Worm (Caenorhabditis elegans) whole organism, young adult: Measurements from ENCODE around the gene fmo-4.

Experiments used
- B0261.1 ChIP-seq: sonication (generic microtip); optimal IDR thresholded peaks from 2 replicates; lab custom pipeline; 2016; ENCODE audit warnings: mild to moderate bottlenecking, missing genetic modification characterization, moderate library complexity, missing compliant biosample characterization
- B0336.3 ChIP-seq: fragments of 200-800 bp; sonication (Bioruptor generic); IDR thresholded peaks from 2 replicates; pipeline ENCODE4 v1.3.6; 2022; ENCODE audit warnings: missing genetic modification characterization, missing compliant biosample characterization
- C06A6.2 ChIP-seq: fragments of 200-800 bp; sonication (Bioruptor generic); conservative IDR thresholded peaks from 2 replicates; pipeline ENCODE4 v1.3.6; 2022; ENCODE audit warnings: missing genetic modification characterization, missing compliant biosample characterization
- C17E4.6 ChIP-seq: fragments of 200-800 bp; sonication (Bioruptor generic); IDR thresholded peaks from 2 replicates; pipeline ENCODE4 v1.3.6; 2022; ENCODE audit warnings: missing genetic modification reagents, missing genetic modification characterization, missing compliant biosample characterization
- D2030.7 ChIP-seq: fragments of 200-800 bp; sonication (Bioruptor generic); IDR thresholded peaks from 2 replicates; pipeline ENCODE4 v1.3.6; 2022; ENCODE audit warnings: missing genetic modification reagents, missing genetic modification characterization, missing compliant biosample characterization
- F10E7.11 ChIP-seq: sonication (generic microtip); optimal IDR thresholded peaks from 2 replicates; lab custom pipeline; 2017; ENCODE audit warnings: mild to moderate bottlenecking, missing genetic modification characterization, moderate library complexity, missing compliant biosample characterization
- F33H1.4 ChIP-seq: fragments of 200-800 bp; sonication (Bioruptor generic); IDR thresholded peaks from 2 replicates; pipeline ENCODE4 v1.3.6; 2022; ENCODE audit warnings: missing genetic modification reagents, missing genetic modification characterization, missing compliant biosample characterization
- K11D2.4 ChIP-seq: fragments of 200-800 bp; sonication (Bioruptor generic); IDR thresholded peaks from 2 replicates; pipeline ENCODE4 v1.3.6; 2022; ENCODE audit warnings: missing genetic modification reagents, missing genetic modification characterization, missing compliant biosample characterization
- T26A5.8 ChIP-seq: sonication (generic microtip); optimal IDR thresholded peaks from 2 replicates; lab custom pipeline; 2016; ENCODE audit warnings: missing genetic modification characterization, missing compliant biosample characterization
- Y53F4B.3 ChIP-seq: fragments of 200-800 bp; sonication (Bioruptor generic); IDR thresholded peaks from 2 replicates; pipeline ENCODE4 v1.3.6; 2022; ENCODE audit warnings: missing genetic modification reagents, missing genetic modification characterization, missing compliant biosample characterization
- Y67H2A.10 ChIP-seq: fragments of 200-800 bp; sonication (Bioruptor generic); conservative IDR thresholded peaks from 2 replicates; pipeline ENCODE4 v1.3.6; 2022; ENCODE audit warnings: missing genetic modification reagents, missing genetic modification characterization, missing compliant biosample characterization
- Y79H2A.3 ChIP-seq: fragments of 200-800 bp; sonication (Bioruptor generic); conservative IDR thresholded peaks from 2 replicates; pipeline ENCODE4 v1.3.6; 2022; ENCODE audit warnings: missing genetic modification reagents, missing genetic modification characterization, missing compliant biosample characterization
- akir-1 ChIP-seq: fragments of 200-800 bp; sonication (Bioruptor generic); optimal IDR thresholded peaks from 2 replicates; lab custom pipeline; 2018; ENCODE audit warnings: mild to moderate bottlenecking, missing genetic modification characterization, moderate library complexity, missing compliant biosample characterization
- ama-1 ChIP-seq, 3 experiments: fragments of 150-350 bp in 1 of 3; sonication (generic microtip) in 2 of 3; optimal IDR thresholded peaks; 2 replicates each; lab custom pipeline; 2014 to 2018; ENCODE audit warnings: missing biosample characterization in 2 of 3, missing genetic modification characterization in 2 of 3, missing genetic modification reagents in 2 of 3
- aptf-2 ChIP-seq: fragments of 200-800 bp; sonication (Bioruptor generic); conservative IDR thresholded peaks from 2 replicates; pipeline ENCODE4 v1.3.6; 2022; ENCODE audit warnings: missing genetic modification reagents, missing genetic modification characterization, missing compliant biosample characterization
- aptf-3 ChIP-seq: fragments of 200-800 bp; sonication (Bioruptor generic); IDR thresholded peaks from 2 replicates; pipeline ENCODE4 v1.3.6; 2022; ENCODE audit warnings: missing genetic modification characterization, missing compliant biosample characterization
- attf-3 ChIP-seq: fragments of 200-800 bp; sonication (Bioruptor generic); conservative IDR thresholded peaks from 2 replicates; pipeline ENCODE4 v1.3.6; 2022; ENCODE audit warnings: missing genetic modification reagents, missing genetic modification characterization, missing compliant biosample characterization
- attf-6 ChIP-seq: fragments of 200-800 bp; sonication (Bioruptor generic); IDR thresholded peaks from 2 replicates; pipeline ENCODE4 v1.3.6; 2022; ENCODE audit warnings: missing genetic modification reagents, missing genetic modification characterization, missing compliant biosample characterization
- bed-2 ChIP-seq: fragments of 200-800 bp; sonication (Bioruptor generic); IDR thresholded peaks from 2 replicates; pipeline ENCODE4 v1.3.6; 2022; ENCODE audit warnings: missing genetic modification reagents, missing genetic modification characterization, missing compliant biosample characterization
- cebp-1 ChIP-seq, 2 experiments: fragments of 200-800 bp in 1 of 2; sonication (Bioruptor generic) in 1 of 2; sonication (generic microtip) in 1 of 2; IDR thresholded peaks in 1 of 2; optimal IDR thresholded peaks in 1 of 2; 2 replicates each; pipeline versions ENCODE4 v1.3.6 to Lab custom; 2017 to 2022; ENCODE audit warnings: missing compliant biosample characterization in 2 of 2, missing genetic modification characterization in 2 of 2, mild to moderate bottlenecking in 1 of 2, missing genetic modification reagents in 1 of 2, moderate library complexity in 1 of 2
- cebp-2 ChIP-seq: fragments of 200-800 bp; sonication (Bioruptor generic); IDR thresholded peaks from 2 replicates; pipeline ENCODE4 v1.3.6; 2022; ENCODE audit warnings: missing genetic modification characterization, missing compliant biosample characterization
- ceh-100 ChIP-seq: fragments of 200-800 bp; sonication (Bioruptor generic); IDR thresholded peaks from 2 replicates; pipeline ENCODE4 v1.3.6; 2022; ENCODE audit warnings: missing genetic modification reagents, missing genetic modification characterization, missing compliant biosample characterization
- ceh-79 ChIP-seq: sonication (generic microtip); optimal IDR thresholded peaks from 2 replicates; lab custom pipeline; 2017; ENCODE audit warnings: mild to moderate bottlenecking, missing genetic modification characterization, missing compliant biosample characterization
- ceh-91 ChIP-seq: fragments of 200-800 bp; sonication (Bioruptor generic); IDR thresholded peaks from 2 replicates; pipeline ENCODE4 v1.3.6; 2022; ENCODE audit warnings: missing genetic modification reagents, missing genetic modification characterization, missing compliant biosample characterization
- chd-7 ChIP-seq: sonication (generic microtip); optimal IDR thresholded peaks from 2 replicates; lab custom pipeline; 2016; ENCODE audit warnings: mild to moderate bottlenecking, missing genetic modification characterization, moderate library complexity, missing compliant biosample characterization
- ekl-4 ChIP-seq: fragments of 200-800 bp; sonication (Bioruptor generic); IDR thresholded peaks from 2 replicates; pipeline ENCODE4 v1.3.6; 2022; ENCODE audit warnings: missing genetic modification reagents, missing genetic modification characterization, missing compliant biosample characterization
- him-1 ChIP-seq: sonication (generic microtip); optimal IDR thresholded peaks from 2 replicates; lab custom pipeline; 2016; ENCODE audit warnings: missing genotype, missing genetic modification reagents, missing genetic modification characterization, missing compliant biosample characterization
- hmg-1.2 ChIP-seq: fragments of 200-800 bp; sonication (Bioruptor generic); IDR thresholded peaks from 2 replicates; pipeline ENCODE4 v1.3.6; 2022; ENCODE audit warnings: missing genetic modification reagents, missing genetic modification characterization, missing compliant biosample characterization
- hsf-1 ChIP-seq: fragments of 200-800 bp; sonication (Bioruptor generic); IDR thresholded peaks from 2 replicates; pipeline ENCODE4 v1.3.6; 2022; ENCODE audit warnings: missing genetic modification reagents, missing genetic modification characterization, missing compliant biosample characterization
- let-526 ChIP-seq: fragments of 200-800 bp; sonication (Bioruptor generic); IDR thresholded peaks from 2 replicates; pipeline ENCODE4 v1.3.6; 2022; ENCODE audit warnings: missing genetic modification reagents, missing genetic modification characterization, missing compliant biosample characterization
- lin-40 ChIP-seq: sonication (generic microtip); optimal IDR thresholded peaks from 2 replicates; lab custom pipeline; 2016; ENCODE audit warnings: missing genetic modification characterization, mild to moderate bottlenecking, missing compliant biosample characterization, missing genotype, missing genetic modification reagents
- lin-54 ChIP-seq: fragments of 200-800 bp; sonication (Bioruptor generic); optimal IDR thresholded peaks from 2 replicates; lab custom pipeline; 2018; ENCODE audit warnings: mild to moderate bottlenecking, missing genetic modification characterization, missing compliant biosample characterization
- lir-1 ChIP-seq: fragments of 200-800 bp; sonication (Bioruptor generic); conservative IDR thresholded peaks from 2 replicates; pipeline ENCODE4 v1.3.6; 2022; ENCODE audit warnings: missing genetic modification reagents, missing genetic modification characterization, missing compliant biosample characterization
- madf-8 ChIP-seq: fragments of 200-800 bp; sonication (Bioruptor generic); conservative IDR thresholded peaks from 2 replicates; pipeline ENCODE4 v1.3.6; 2022; ENCODE audit warnings: missing genetic modification reagents, missing genetic modification characterization, missing compliant biosample characterization
- mes-4 ChIP-seq: sonication (generic microtip); optimal IDR thresholded peaks from 2 replicates; lab custom pipeline; 2016; ENCODE audit warnings: missing genotype, missing genetic modification characterization, missing compliant biosample characterization
- nhr-179 ChIP-seq: sonication (generic microtip); optimal IDR thresholded peaks from 2 replicates; lab custom pipeline; 2016; ENCODE audit warnings: mild to moderate bottlenecking, missing genetic modification characterization, missing compliant biosample characterization
- nhr-80 ChIP-seq: sonication (generic microtip); optimal IDR thresholded peaks from 2 replicates; lab custom pipeline; 2016; ENCODE audit warnings: missing genetic modification characterization, missing compliant biosample characterization
- rec-8 ChIP-seq, 2 experiments: sonication (generic microtip); optimal IDR thresholded peaks; 2 replicates each; lab custom pipeline; 2016; ENCODE audit warnings: mild to moderate bottlenecking in 2 of 2, missing genetic modification characterization in 2 of 2, missing genetic modification reagents in 2 of 2, missing genotype in 2 of 2, missing biosample characterization in 1 of 2, missing compliant biosample characterization in 1 of 2, moderate library complexity in 1 of 2
- snpc-4 ChIP-seq, 5 experiments: fragments of 150-350 bp in 1 of 5; sonication (generic microtip) in 4 of 5; optimal IDR thresholded peaks; 2 replicates each; lab custom pipeline; 2014 to 2018; ENCODE audit warnings: missing genetic modification characterization in 5 of 5, missing biosample characterization in 3 of 5, antibody characterized with exemption in 2 of 5, mild to moderate bottlenecking in 2 of 5, missing compliant biosample characterization in 2 of 5, missing genotype in 2 of 5, moderate library complexity in 2 of 5, missing genetic modification reagents in 1 of 5
- somi-1 ChIP-seq: fragments of 200-800 bp; sonication (Bioruptor generic); optimal IDR thresholded peaks from 2 replicates; lab custom pipeline; 2018; ENCODE audit warnings: mild to moderate bottlenecking, missing genetic modification characterization, missing compliant biosample characterization
- tbp1 ChIP-seq: fragments of 200-800 bp; sonication (Bioruptor generic); optimal IDR thresholded peaks from 2 replicates; lab custom pipeline; 2018; ENCODE audit warnings: mild to moderate bottlenecking, missing genetic modification characterization, missing compliant biosample characterization
- unc-130 ChIP-seq: sonication (generic microtip); optimal IDR thresholded peaks from 2 replicates; lab custom pipeline; 2016; ENCODE audit warnings: missing genetic modification reagents, missing genetic modification characterization, missing compliant biosample characterization
- zfh-2 ChIP-seq: fragments of 200-800 bp; sonication (Bioruptor generic); conservative IDR thresholded peaks from 2 replicates; pipeline ENCODE4 v1.3.6; 2022; ENCODE audit warnings: missing genetic modification reagents, missing genetic modification characterization, missing compliant biosample characterization
- zim-3 ChIP-seq: sonication (generic microtip); optimal IDR thresholded peaks from 2 replicates; lab custom pipeline; 2017; ENCODE audit warnings: mild to moderate bottlenecking, missing genetic modification characterization, moderate library complexity, missing compliant biosample characterization
- ztf-28 ChIP-seq: fragments of 200-800 bp; sonication (Bioruptor generic); IDR thresholded peaks from 2 replicates; pipeline ENCODE4 v1.3.6; 2022; ENCODE audit warnings: missing genetic modification reagents, missing genetic modification characterization, missing compliant biosample characterization
- ztf-3 ChIP-seq: fragments of 200-800 bp; sonication (Bioruptor generic); optimal IDR thresholded peaks from 2 replicates; lab custom pipeline; 2018; ENCODE audit warnings: mild to moderate bottlenecking, missing genetic modification characterization, missing compliant biosample characterization
- ztf-6 ChIP-seq: fragments of 200-800 bp; sonication (Bioruptor generic); IDR thresholded peaks from 2 replicates; pipeline ENCODE4 v1.3.6; 2022; ENCODE audit warnings: missing genetic modification reagents, missing genetic modification characterization, missing compliant biosample characterization

The fmo-4 gene

DNA sequence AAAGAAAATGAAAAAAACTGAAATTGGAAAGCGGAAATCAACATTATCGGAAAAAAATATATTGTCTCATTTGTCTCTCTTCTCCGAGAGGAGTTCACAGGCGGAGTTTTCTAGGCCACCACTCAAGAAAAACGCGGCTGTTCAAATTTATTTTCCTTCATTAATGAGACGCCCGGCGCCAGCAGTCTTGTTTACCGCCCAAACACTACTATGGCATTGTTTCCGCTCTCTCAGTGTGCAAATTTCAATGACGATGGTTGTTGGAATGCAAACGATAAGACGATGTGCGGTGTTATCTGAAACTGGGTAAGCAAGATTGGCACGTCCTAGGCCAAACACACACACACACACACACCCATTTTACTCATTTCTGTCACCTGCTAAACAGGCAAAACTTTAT, 49.8 kb downstream of the fmo-4 start, which contains the start of gene cav-2 (continued):
- TF ChIP-seq attf-3 (peak; percentile 58), lir-1 (GFP tag; lab: Robert Waterston, UW) (peak; percentile 60), D2030.7 (GFP tag; lab: Robert Waterston, UW) (peak; percentile 41), ztf-3 (GFP tag; lab: Kevin White, UChicago) (peak; percentile 20), hsf-1 (no peak), B0336.3 (GFP tag; lab: Robert Waterston, UW) (peak; percentile 61; the same call in 1 of the 2 replicates), snpc-4 (GFP tag; optimal IDR thresholded peaks at IDR 0.05; lab: Kevin White, UChicago) (no peak), snpc-4 (tag; optimal IDR thresholded peaks at IDR 0.05; lab: Kevin White, UChicago) (peak in 2 of 4 experiments; percentile 40 to 78), B0261.1 (tag; lab: Kevin White, UChicago) (no peak), ekl-4 (GFP tag; lab: Robert Waterston, UW) (0 out of 2 replicates have a peak, but pooled peaks have one; percentile 52), C06A6.2 (GFP tag; lab: Robert Waterston, UW) (0 out of 2 replicates have a peak, but pooled peaks have one; percentile 28), T26A5.8 (tag; lab: Kevin White, UChicago) (no peak), ceh-100 (GFP tag; lab: Robert Waterston, UW) (0 out of 2 replicates have a peak, but pooled peaks have one; percentile 45), C17E4.6 (GFP tag; lab: Robert Waterston, UW) (no peak), ceh-79 (no peak), ama-1 (optimal IDR thresholded peaks at IDR 0.05; lab: Kevin White, UChicago) (no peak), ama-1 (GFP tag; optimal IDR thresholded peaks at IDR 0.05; lab: Kevin White, UChicago) (no peak), Y79H2A.3 (GFP tag; lab: Robert Waterston, UW) (no peak), zfh-2 (GFP tag; lab: Robert Waterston, UW) (no peak), tbp1 (GFP tag; lab: Kevin White, UChicago) (peak; percentile 4), ztf-28 (0 out of 2 replicates have a peak, but pooled peaks have one; percentile 51), hmg-1.2 (GFP tag; lab: Robert Waterston, UW) (peak; percentile 33), nhr-80 (tag; lab: Kevin White, UChicago) (peak; percentile 95), let-526 (GFP tag; lab: Robert Waterston, UW) (peak; percentile 78), zim-3 (tag; lab: Kevin White, UChicago) (no peak), madf-8 (peak; percentile 45), lin-40 (peak; percentile 72), ceh-91 (GFP tag; lab: Robert Waterston, UW) (no peak), ztf-6 (no peak), F33H1.4 (GFP tag; lab: Robert Waterston, UW) (peak; percentile 44), bed-2 (GFP tag; lab: Robert Waterston, UW) (no peak), nhr-179 (no peak), cebp-2 (GFP tag; lab: Robert Waterston, UW) (no peak), unc-130 (peak; percentile 97), cebp-1 (GFP tag; IDR thresholded peaks at IDR 0.05; lab: Robert Waterston, UW) (0 out of 2 replicates have a peak, but pooled peaks have one; percentile 57), cebp-1 (tag; optimal IDR thresholded peaks at IDR 0.05; lab: Kevin White, UChicago) (peak; percentile 66), K11D2.4 (GFP tag; lab: Robert Waterston, UW) (no peak), aptf-2 (GFP tag; lab: Robert Waterston, UW) (0 out of 2 replicates have a peak, but pooled peaks have one; percentile 25), mes-4 (tag; lab: Kevin White, UChicago) (no peak), lin-54 (GFP tag; lab: Kevin White, UChicago) (peak; percentile 95), Y53F4B.3 (GFP tag; lab: Robert Waterston, UW) (no peak), akir-1 (no peak), attf-6 (GFP tag; lab: Robert Waterston, UW) (no peak), F10E7.11 (no peak), him-1 (tag; lab: Kevin White, UChicago) (peak; percentile 61), somi-1 (GFP tag; lab: Kevin White, UChicago) (no peak), Y67H2A.10 (GFP tag; lab: Robert Waterston, UW) (0 out of 2 replicates have a peak, but pooled peaks have one; percentile 52), chd-7 (peak; percentile 58), rec-8 (tag; optimal IDR thresholded peaks at IDR 0.05; lab: Kevin White, UChicago) (peak in 1 of 2 experiments; percentile 66), aptf-3 (no peak)
